Fruit fly (Drosophila melanogaster) whole organism, pupa: Measurements from ENCODE around the gene nxf4.

Experiments
- CG10348 ChIP-seq: fragments of 200-800 bp; sonication (Bioruptor generic); IDR thresholded peaks from 2 replicates; pipeline ENCODE4 v1.3.6; 2022; ENCODE audit warnings: missing biosample characterization, missing genetic modification characterization
- CG12605 ChIP-seq: fragments of 200-800 bp; sonication (Bioruptor generic); IDR thresholded peaks from 2 replicates; pipeline ENCODE4 v1.3.6; 2022; ENCODE audit warnings: missing biosample characterization, missing genetic modification characterization
- CG13204 ChIP-seq: fragments of 200-800 bp; sonication (Bioruptor generic); optimal IDR thresholded peaks from 2 replicates; lab custom pipeline; 2018; ENCODE audit warnings: missing biosample characterization, mild to moderate bottlenecking, missing genetic modification characterization, moderate library complexity
- CG14655 ChIP-seq: fragments of 200-800 bp; sonication (Bioruptor generic); optimal IDR thresholded peaks from 3 replicates; lab custom pipeline; 2017; ENCODE audit warnings: mild to moderate bottlenecking, missing biosample characterization, missing genetic modification reagents, missing genetic modification characterization
- CG15710 ChIP-seq: fragments of 200-800 bp; sonication (Bioruptor generic); optimal IDR thresholded peaks from 2 replicates; lab custom pipeline; 2018; ENCODE audit warnings: missing biosample characterization, mild to moderate bottlenecking, missing genetic modification characterization, moderate library complexity
- CG17806 ChIP-seq: fragments of 200-800 bp; sonication (Bioruptor generic); optimal IDR thresholded peaks from 2 replicates; lab custom pipeline; 2018; ENCODE audit warnings: missing biosample characterization, mild to moderate bottlenecking, missing genetic modification characterization, moderate library complexity
- CG32121 ChIP-seq: fragments of 200-800 bp; sonication (Bioruptor generic); IDR thresholded peaks from 2 replicates; pipeline ENCODE4 v1.3.6; 2022; ENCODE audit warnings: missing biosample characterization, missing genetic modification characterization
- CG34367 ChIP-seq: fragments of 200-800 bp; sonication (Bioruptor generic); optimal IDR thresholded peaks from 2 replicates; lab custom pipeline; 2018; ENCODE audit warnings: missing biosample characterization, mild to moderate bottlenecking, missing genetic modification characterization
- CG4496 ChIP-seq: fragments of 200-800 bp; sonication (Bioruptor generic); IDR thresholded peaks from 3 replicates; pipeline ENCODE4 v1.3.6; 2022; ENCODE audit warnings: missing biosample characterization, missing genetic modification characterization
- CG8159 ChIP-seq: fragments of 200-800 bp; sonication (Bioruptor generic); optimal IDR thresholded peaks from 3 replicates; lab custom pipeline; 2018; ENCODE audit warnings: missing biosample characterization, mild to moderate bottlenecking, missing genetic modification characterization, moderate library complexity
- CG8301 ChIP-seq: fragments of 200-800 bp; sonication (Bioruptor generic); optimal IDR thresholded peaks from 2 replicates; lab custom pipeline; 2018; ENCODE audit warnings: missing biosample characterization, mild to moderate bottlenecking, missing genetic modification characterization
- CG9948 ChIP-seq: fragments of 200-800 bp; sonication (Bioruptor generic); optimal IDR thresholded peaks from 2 replicates; lab custom pipeline; 2018; ENCODE audit warnings: missing biosample characterization, mild to moderate bottlenecking, missing genetic modification characterization, moderate library complexity
- D1 ChIP-seq: fragments of 200-800 bp; sonication (Bioruptor generic); optimal IDR thresholded peaks from 2 replicates; lab custom pipeline; 2018; ENCODE audit warnings: missing biosample characterization, mild to moderate bottlenecking, missing genetic modification characterization, moderate library complexity
- EcR ChIP-seq: fragments of 200-800 bp; sonication (Bioruptor generic); optimal IDR thresholded peaks from 3 replicates; lab custom pipeline; 2019; ENCODE audit warnings: missing biosample characterization, missing genetic modification characterization, mild to moderate bottlenecking, moderate library complexity, missing genetic modification reagents
- Ets98B ChIP-seq: fragments of 200-800 bp; sonication (Bioruptor generic); IDR thresholded peaks from 2 replicates; pipeline ENCODE4 v1.3.6; 2022; ENCODE audit warnings: missing biosample characterization, missing genetic modification characterization
- Pif1A ChIP-seq: fragments of 200-800 bp; sonication (Bioruptor generic); optimal IDR thresholded peaks from 3 replicates; lab custom pipeline; 2016; ENCODE audit warnings: missing biosample characterization, missing genetic modification characterization
- Pif1B ChIP-seq: fragments of 200-800 bp; sonication (Bioruptor generic); optimal IDR thresholded peaks from 3 replicates; lab custom pipeline; 2016; ENCODE audit warnings: missing biosample characterization, missing genetic modification characterization
- Snoo ChIP-seq: fragments of 200-800 bp; sonication (Bioruptor generic); optimal IDR thresholded peaks from 3 replicates; lab custom pipeline; 2017; ENCODE audit warnings: missing biosample characterization, mild to moderate bottlenecking, missing genetic modification characterization, inconsistent platforms
- fd96Ca ChIP-seq: fragments of 200-800 bp; sonication (Bioruptor generic); IDR thresholded peaks from 3 replicates; pipeline ENCODE4 v1.3.6; 2022; ENCODE audit warnings: missing biosample characterization, missing genetic modification characterization
- gl ChIP-seq: fragments of 200-800 bp; sonication (Bioruptor generic); optimal IDR thresholded peaks from 2 replicates; lab custom pipeline; 2018; ENCODE audit warnings: missing biosample characterization, mild to moderate bottlenecking, missing genetic modification characterization
- rn ChIP-seq: fragments of 200-800 bp; sonication (Bioruptor generic); IDR thresholded peaks from 2 replicates; pipeline ENCODE4 v1.3.6; 2022; ENCODE audit warnings: missing biosample characterization, missing genetic modification characterization

Gene nxf4

dm6 chr3R:7346445-7346844 lies at the start of gene nxf4:
nxf4 (plus strand) TSS chr3R:7346730.
- no peak for TF ChIP-seq CG10348 (GFP tag; lab: Robert Waterston, UW)
- no peak for TF ChIP-seq rn (GFP tag; lab: Robert Waterston, UW)
- TF ChIP-seq CG4496 (GFP tag; lab: Robert Waterston, UW) = no peak
- no peak for TF ChIP-seq Pif1B
- no peak for TF ChIP-seq CG8159 (tag; lab: Kevin White, UChicago)
- TF ChIP-seq Pif1A = no peak
- TF ChIP-seq D1 (tag; lab: Kevin White, UChicago) = no peak
- TF ChIP-seq CG12605 (GFP tag; lab: Robert Waterston, UW) = no peak
- TF ChIP-seq CG14655 (GFP tag; lab: Kevin White, UChicago) = no peak
- TF ChIP-seq CG32121 = no peak

- TF ChIP-seq D1 (tag; lab: Kevin White, UChicago) = no peak
Observed at dm6 chr3R:7304455-7305088, 42.0 kb upstream of the nxf4 start, which contains the start of gene CG42544. CG42544 (plus strand) TSS chr3R:7304592.

DNA sequence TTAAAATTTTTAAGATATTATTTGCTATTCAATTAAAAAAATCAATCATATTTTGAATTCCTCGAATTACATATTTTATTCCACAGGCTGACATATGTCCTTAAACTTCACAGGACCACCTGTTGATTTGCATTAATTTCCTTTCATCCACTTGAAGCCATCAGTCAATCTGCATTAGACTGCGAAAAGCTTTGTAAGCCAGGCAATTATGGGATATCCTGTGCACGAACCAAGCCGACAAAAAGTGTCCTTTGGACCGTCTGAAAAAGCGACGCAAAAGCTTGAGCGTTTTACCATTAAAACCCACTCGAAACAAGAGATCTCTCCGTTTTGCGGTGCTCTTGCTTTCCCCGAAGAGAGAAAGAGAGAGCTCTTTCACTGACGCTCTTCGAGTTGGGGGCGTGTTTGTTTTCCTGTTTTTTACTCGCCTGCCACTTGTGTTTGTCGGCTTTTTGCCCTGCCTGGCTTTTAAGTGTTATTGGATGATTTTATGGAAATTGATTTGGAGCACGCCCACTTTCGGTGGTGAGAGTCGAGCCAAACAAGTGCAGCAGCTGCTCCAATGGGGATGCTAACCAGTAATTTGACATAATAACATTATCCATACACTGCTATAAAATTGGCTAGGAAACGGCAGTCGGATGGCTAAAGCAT lies 39.9 kb upstream of the nxf4 start:
- TF ChIP-seq D1 (tag; lab: Kevin White, UChicago) (no peak), Ets98B (GFP tag; lab: Robert Waterston, UW) (no peak), CG12605 (GFP tag; lab: Robert Waterston, UW) (peak; percentile 52; the same call in 1 of the 2 replicates), CG4496 (GFP tag; lab: Robert Waterston, UW) (0 out of 3 replicates have a peak, but pooled peaks have one; percentile 45)

DNA sequence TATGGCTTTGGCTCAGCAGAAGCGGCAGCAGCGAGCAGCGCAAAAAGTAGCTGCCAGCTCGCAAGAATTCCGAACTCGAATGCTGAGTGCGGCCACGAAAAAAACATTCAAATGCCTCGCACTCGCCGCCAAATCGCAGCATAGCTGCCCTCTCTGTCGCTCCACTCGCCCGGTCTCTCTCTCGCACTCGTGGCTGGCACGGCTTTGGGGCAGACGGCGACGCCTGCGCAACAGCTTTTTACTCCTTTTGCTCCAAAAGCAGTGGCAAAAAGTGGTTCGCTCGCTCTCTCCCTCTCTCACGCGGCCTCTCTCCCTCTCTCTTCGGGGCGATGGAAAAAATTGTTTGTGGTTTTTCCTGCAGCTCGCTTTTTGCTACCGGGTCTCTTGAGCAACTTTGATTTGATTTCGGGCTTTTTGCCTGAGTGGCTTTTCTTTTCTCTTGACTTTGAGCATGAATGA lies 36.9 kb upstream of the nxf4 start, which contains the start of gene rn:
TSS of gene rn (minus strand) at position 51 of the 459 bp plus-strand sequence.
- TF ChIP-seq CG10348 (GFP tag; lab: Robert Waterston, UW) (no peak), gl (tag; lab: Kevin White, UChicago) (peak; percentile 49), rn (GFP tag; lab: Robert Waterston, UW) (peak; percentile 59), Pif1B (no peak), CG4496 (GFP tag; lab: Robert Waterston, UW) (peak; percentile 79), CG14655 (GFP tag; lab: Kevin White, UChicago) (no peak), CG12605 (GFP tag; lab: Robert Waterston, UW) (peak; percentile 50; the same call in 1 of the 2 replicates), EcR (no peak), CG8159 (tag; lab: Kevin White, UChicago) (no peak), Snoo (tag; lab: Kevin White, UChicago) (peak; percentile 3), CG9948 (tag; lab: Kevin White, UChicago) (no peak), CG32121 (peak; percentile 31; the same call in 1 of the 2 replicates), fd96Ca (GFP tag; lab: Robert Waterston, UW) (peak; percentile 78), CG15710 (tag; lab: Kevin White, UChicago) (peak; percentile 11), CG17806 (tag; lab: Kevin White, UChicago) (no peak), Pif1A (no peak), CG34367 (tag; lab: Kevin White, UChicago) (no peak), Ets98B (GFP tag; lab: Robert Waterston, UW) (peak; percentile 36), D1 (tag; lab: Kevin White, UChicago) (no peak), CG8301 (tag; lab: Kevin White, UChicago) (no peak), CG13204 (GFP tag; lab: Kevin White, UChicago) (peak; percentile 19)

DNA sequence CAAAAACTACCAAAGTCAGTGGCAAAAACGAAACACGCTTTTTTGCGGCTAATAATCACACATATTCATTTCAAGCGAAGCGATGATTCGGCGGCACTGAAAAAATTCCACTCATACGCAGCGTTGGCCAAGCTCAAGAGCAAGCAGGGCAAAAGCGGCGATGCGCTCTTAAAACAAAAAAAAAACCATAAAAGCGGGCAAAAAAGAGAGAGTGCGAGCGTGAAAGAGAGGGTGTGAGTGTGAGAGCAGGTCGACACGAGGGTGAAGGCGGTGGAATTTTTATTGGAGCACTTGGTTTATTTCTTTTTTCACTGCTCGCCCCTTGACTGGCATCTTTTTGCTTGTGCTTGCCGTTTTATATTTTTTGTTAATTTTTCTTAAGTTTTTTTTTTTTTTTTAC lies 36.0 kb upstream of the nxf4 start:
- TF ChIP-seq Pif1B (peak; percentile 27), rn (GFP tag; lab: Robert Waterston, UW) (peak; percentile 69; the same call in 1 of the 2 replicates), CG8159 (tag; lab: Kevin White, UChicago) (no peak), CG34367 (tag; lab: Kevin White, UChicago) (peak; percentile 12), Ets98B (GFP tag; lab: Robert Waterston, UW) (peak; percentile 47; the same call in 1 of the 2 replicates), CG32121 (peak; percentile 34; the same call in 1 of the 2 replicates), CG17806 (tag; lab: Kevin White, UChicago) (no peak), CG4496 (GFP tag; lab: Robert Waterston, UW) (peak; percentile 59; the same call in 2 of the 3 replicates), Pif1A (peak; percentile 58)

dm6 chr3R:7313034-7313433 lies 33.5 kb upstream of the nxf4 start:
- no peak for TF ChIP-seq CG8159 (tag; lab: Kevin White, UChicago)
- TF ChIP-seq EcR = peak; percentile 73
- TF ChIP-seq CG4496 (GFP tag; lab: Robert Waterston, UW) = peak; percentile 53; the same call in 2 of the 3 replicates
- no peak for TF ChIP-seq fd96Ca (GFP tag; lab: Robert Waterston, UW)
- TF ChIP-seq CG34367 (tag; lab: Kevin White, UChicago) = no peak
- no peak for TF ChIP-seq CG13204 (GFP tag; lab: Kevin White, UChicago)
